Worm (Caenorhabditis elegans) whole organism, L4/young adult: ENCODE results near the gene xbx-3.

Source experiments
- W03F9.2 ChIP-seq: fragments of 150-350 bp; optimal IDR thresholded peaks from 2 replicates; lab custom pipeline; 2014; ENCODE audit warnings: missing biosample characterization, missing genetic modification characterization
- him-1 ChIP-seq: sonication (generic microtip); optimal IDR thresholded peaks from 2 replicates; lab custom pipeline; 2016; ENCODE audit warnings: missing genotype, missing genetic modification reagents, missing genetic modification characterization, missing compliant biosample characterization

ce11 chrIII:9993535-9993934, 42.2 kb upstream of the xbx-3 start, which contains the start of gene C05B5.4:
- TF ChIP-seq him-1 (tag; lab: Kevin White, UChicago) (no peak), W03F9.2 (tag; lab: Kevin White, UChicago) (no peak)
